Worm (Caenorhabditis elegans) whole organism, L3 larva: ENCODE measurements around the gene rps-8.
A peak's percentile ranks its signal among the peaks of the same experiment; 100 is the strongest.

Experiments used
- fos-1 ChIP-seq: fragments of 150-350 bp; optimal IDR thresholded peaks from 2 replicates; lab custom pipeline; 2014; ENCODE audit warnings: missing biosample characterization, missing genetic modification characterization
- jun-1 ChIP-seq: fragments of 150-350 bp; optimal IDR thresholded peaks from 2 replicates; lab custom pipeline; 2014; ENCODE audit warnings: missing biosample characterization, missing genetic modification reagents, missing genetic modification characterization
- mdl-1 ChIP-seq: fragments of 150-350 bp; optimal IDR thresholded peaks from 2 replicates; lab custom pipeline; 2014; ENCODE audit warnings: missing biosample characterization, missing genetic modification characterization
- nhr-25 ChIP-seq: sonication (generic microtip); optimal IDR thresholded peaks from 2 replicates; lab custom pipeline; 2017; ENCODE audit warnings: missing biosample characterization, missing genetic modification characterization

DNA sequence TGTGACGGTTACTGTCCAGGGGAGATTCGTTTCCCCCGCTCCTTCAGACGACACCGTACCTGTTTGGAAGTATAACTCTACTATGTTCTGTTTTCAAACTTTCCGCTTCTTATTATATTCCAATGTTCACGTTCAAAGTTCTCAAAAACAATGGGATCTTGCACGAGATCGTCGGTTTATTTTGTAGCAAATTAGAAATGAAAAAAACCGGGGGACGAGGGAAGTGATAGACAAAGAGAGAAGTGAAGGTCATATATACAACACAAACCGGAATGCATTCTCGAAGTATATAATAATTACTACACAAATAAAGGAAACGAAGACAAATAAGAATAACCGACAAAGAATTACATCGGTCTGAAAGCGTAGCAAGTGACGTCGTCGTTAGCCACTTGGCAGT lies 4.0 kb downstream of the rps-8 start:
- TF ChIP-seq fos-1 (tag; lab: Kevin White, UChicago) (no peak), nhr-25 (peak; percentile 79), mdl-1 (tag; lab: Kevin White, UChicago) (no peak), jun-1 (tag; lab: Kevin White, UChicago) (no peak)
